Worm (Caenorhabditis elegans): ENCODE data around the gene nhr-9.

- TF ChIP-seq lin-39 (tag; optimal IDR thresholded peaks at IDR 0.05) (no peak), nhr-28 (tag; optimal IDR thresholded peaks at IDR 0.05) (no peak), ceh-9 (tag; optimal IDR thresholded peaks at IDR 0.05) (no peak), pqm-1 (tag; optimal IDR thresholded peaks at IDR 0.05) (no peak), ama-1 (optimal IDR thresholded peaks at IDR 0.05) (no peak)
These were observed 10.4 kb upstream of the nhr-9 start, which contains the start of gene tofu-7 for ce11 chrIII:7084908-7085307.

Data from whole organism, L3 larva.